Worm (Caenorhabditis elegans) whole organism, L3 larva: ENCODE data around the gene K07E3.4.
A peak's percentile ranks its signal among the peaks of the same experiment; 100 is the strongest.

Experiments
- R02D3.7 ChIP-seq: fragments of 150-350 bp; optimal IDR thresholded peaks from 2 replicates; lab custom pipeline; 2014; ENCODE audit warnings: missing biosample characterization, missing genetic modification characterization
- aly-2 ChIP-seq: fragments of 150-350 bp; optimal IDR thresholded peaks from 2 replicates; lab custom pipeline; 2014; ENCODE audit warnings: missing biosample characterization, missing genetic modification characterization
- ama-1 ChIP-seq: fragments of 150-350 bp; optimal IDR thresholded peaks from 2 replicates; lab custom pipeline; 2018
- ceh-16 ChIP-seq: sonication (generic microtip); optimal IDR thresholded peaks from 2 replicates; lab custom pipeline; 2017; ENCODE audit warnings: missing biosample characterization, missing genetic modification characterization
- ceh-28 ChIP-seq: fragments of 150-350 bp; optimal IDR thresholded peaks from 2 replicates; lab custom pipeline; 2014; ENCODE audit warnings: missing biosample characterization, missing genetic modification reagents, missing genetic modification characterization
- ceh-82 ChIP-seq: fragments of 150-350 bp; optimal IDR thresholded peaks from 2 replicates; lab custom pipeline; 2014; ENCODE audit warnings: missing biosample characterization, missing genetic modification characterization
- daf-12 ChIP-seq: fragments of 150-350 bp; optimal IDR thresholded peaks from 2 replicates; lab custom pipeline; 2014; ENCODE audit warnings: missing biosample characterization, missing genetic modification reagents, missing genetic modification characterization
- egl-27 ChIP-seq: sonication (generic microtip); optimal IDR thresholded peaks from 4 replicates; lab custom pipeline; 2017; ENCODE audit warnings: missing biosample characterization, missing genetic modification reagents, missing genetic modification characterization
- egl-5 ChIP-seq: fragments of 150-350 bp; optimal IDR thresholded peaks from 2 replicates; lab custom pipeline; 2017; ENCODE audit warnings: missing biosample characterization, missing genetic modification reagents, missing genetic modification characterization, inconsistent platforms
- elt-1 ChIP-seq: fragments of 150-350 bp; optimal IDR thresholded peaks from 2 replicates; lab custom pipeline; 2014; ENCODE audit warnings: missing biosample characterization, missing genetic modification characterization
- elt-2 ChIP-seq: sonication (generic microtip); optimal IDR thresholded peaks from 2 replicates; lab custom pipeline; 2016; ENCODE audit warnings: missing genetic modification reagents, mild to moderate bottlenecking, missing genetic modification characterization, missing compliant biosample characterization
- elt-3 ChIP-seq, 3 experiments: fragments of 150-350 bp in 1 of 3; sonication (generic microtip) in 2 of 3; optimal IDR thresholded peaks; 2 replicates in 2 of 3; 4 replicates in 1 of 3; lab custom pipeline; 2014 to 2017; ENCODE audit warnings: missing biosample characterization in 3 of 3, missing genetic modification characterization in 3 of 3
- eor-1 ChIP-seq, 2 experiments: fragments of 150-350 bp; optimal IDR thresholded peaks; 2 replicates each; lab custom pipeline; 2014 to 2018; ENCODE audit warnings: missing biosample characterization in 2 of 2, missing genetic modification characterization in 2 of 2
- fkh-10 ChIP-seq: sonication (generic microtip); optimal IDR thresholded peaks from 2 replicates; lab custom pipeline; 2017; ENCODE audit warnings: missing biosample characterization, missing genetic modification reagents, missing genetic modification characterization
- fkh-2 ChIP-seq: fragments of 150-350 bp; optimal IDR thresholded peaks from 2 replicates; lab custom pipeline; 2014; ENCODE audit warnings: missing biosample characterization, missing genetic modification reagents, missing genetic modification characterization
- fos-1 ChIP-seq: fragments of 150-350 bp; optimal IDR thresholded peaks from 2 replicates; lab custom pipeline; 2014; ENCODE audit warnings: missing biosample characterization, missing genetic modification characterization
- hmg-11 ChIP-seq: sonication (generic microtip); optimal IDR thresholded peaks from 2 replicates; lab custom pipeline; 2016; ENCODE audit warnings: missing genetic modification characterization, missing compliant biosample characterization
- jun-1 ChIP-seq: fragments of 150-350 bp; optimal IDR thresholded peaks from 2 replicates; lab custom pipeline; 2014; ENCODE audit warnings: missing biosample characterization, missing genetic modification reagents, missing genetic modification characterization
- lin-15B ChIP-seq: fragments of 150-350 bp; optimal IDR thresholded peaks from 2 replicates; lab custom pipeline; 2014; ENCODE audit warnings: missing biosample characterization, missing genetic modification characterization
- lin-39 ChIP-seq: fragments of 150-350 bp; optimal IDR thresholded peaks from 2 replicates; lab custom pipeline; 2018; ENCODE audit warnings: missing biosample characterization, missing genetic modification reagents, missing genetic modification characterization
- lsy-12 ChIP-seq: sonication (generic microtip); optimal IDR thresholded peaks from 2 replicates; lab custom pipeline; 2016; ENCODE audit warnings: mild to moderate bottlenecking, missing genetic modification characterization, missing compliant biosample characterization
- mdl-1 ChIP-seq: fragments of 150-350 bp; optimal IDR thresholded peaks from 2 replicates; lab custom pipeline; 2014; ENCODE audit warnings: missing biosample characterization, missing genetic modification characterization
- mml-1 ChIP-seq: fragments of 150-350 bp; sonication (generic microtip); optimal IDR thresholded peaks from 3 replicates; lab custom pipeline; 2014; ENCODE audit warnings: missing biosample characterization, missing genetic modification characterization
- nfya-1 ChIP-seq: sonication (generic microtip); optimal IDR thresholded peaks from 2 replicates; lab custom pipeline; 2017; ENCODE audit warnings: missing genetic modification characterization, mild to moderate bottlenecking, missing compliant biosample characterization, antibody characterized with exemption, moderate library complexity; ENCODE audit not compliant: insufficient read depth
- nhr-11 ChIP-seq: fragments of 150-350 bp; optimal IDR thresholded peaks from 2 replicates; lab custom pipeline; 2014; ENCODE audit warnings: missing biosample characterization, missing genetic modification characterization
- nhr-23 ChIP-seq: fragments of 150-350 bp; optimal IDR thresholded peaks from 2 replicates; lab custom pipeline; 2014; ENCODE audit warnings: missing biosample characterization, missing genetic modification reagents, missing genetic modification characterization
- nhr-237 ChIP-seq: fragments of 150-350 bp; optimal IDR thresholded peaks from 2 replicates; lab custom pipeline; 2014; ENCODE audit warnings: missing biosample characterization, missing genetic modification characterization
- nhr-25 ChIP-seq: sonication (generic microtip); optimal IDR thresholded peaks from 2 replicates; lab custom pipeline; 2017; ENCODE audit warnings: missing biosample characterization, missing genetic modification characterization
- nhr-28 ChIP-seq: fragments of 150-350 bp; optimal IDR thresholded peaks from 2 replicates; lab custom pipeline; 2014; ENCODE audit warnings: missing biosample characterization, missing genetic modification characterization
- nhr-43 ChIP-seq: sonication (generic microtip); optimal IDR thresholded peaks from 2 replicates; lab custom pipeline; 2016; ENCODE audit warnings: mild to moderate bottlenecking, missing genetic modification characterization, missing compliant biosample characterization; ENCODE audit not compliant: poor library complexity, severe bottlenecking
- nhr-67 ChIP-seq: fragments of 150-350 bp; optimal IDR thresholded peaks from 2 replicates; lab custom pipeline; 2014; ENCODE audit warnings: missing biosample characterization, missing genetic modification characterization
- nhr-76 ChIP-seq: fragments of 150-350 bp; sonication (generic microtip); optimal IDR thresholded peaks from 5 replicates; lab custom pipeline; 2014; ENCODE audit warnings: missing biosample characterization, missing genetic modification characterization
- nhr-77 ChIP-seq: fragments of 150-350 bp; optimal IDR thresholded peaks from 2 replicates; lab custom pipeline; 2014; ENCODE audit warnings: missing biosample characterization, missing genetic modification characterization
- pha-4 ChIP-seq: fragments of 150-350 bp; optimal IDR thresholded peaks from 2 replicates; lab custom pipeline; 2014; ENCODE audit warnings: missing biosample characterization, missing genetic modification reagents, missing genetic modification characterization
- pqm-1 ChIP-seq: fragments of 150-350 bp; optimal IDR thresholded peaks from 2 replicates; lab custom pipeline; 2017; ENCODE audit warnings: missing biosample characterization, missing genetic modification characterization, inconsistent platforms
- skn-1 ChIP-seq: fragments of 150-350 bp; optimal IDR thresholded peaks from 2 replicates; lab custom pipeline; 2014; ENCODE audit warnings: missing biosample characterization, missing genetic modification characterization
- snpc-4 ChIP-seq: fragments of 150-350 bp; optimal IDR thresholded peaks from 2 replicates; lab custom pipeline; 2014; ENCODE audit warnings: missing biosample characterization, missing genetic modification characterization
- tbx-2 ChIP-seq: sonication (generic microtip); optimal IDR thresholded peaks from 2 replicates; lab custom pipeline; 2016; ENCODE audit warnings: mild to moderate bottlenecking, missing genetic modification characterization, missing compliant biosample characterization
- unc-39 ChIP-seq: sonication (generic microtip); optimal IDR thresholded peaks from 4 replicates; lab custom pipeline; 2017; ENCODE audit warnings: missing biosample characterization, missing genetic modification characterization
- zag-1 ChIP-seq: fragments of 150-350 bp; optimal IDR thresholded peaks from 2 replicates; lab custom pipeline; 2014; ENCODE audit warnings: missing biosample characterization, missing genetic modification characterization
- ztf-11 ChIP-seq: fragments of 150-350 bp; optimal IDR thresholded peaks from 2 replicates; lab custom pipeline; 2014; ENCODE audit warnings: missing biosample characterization, missing genetic modification characterization
- ztf-4 ChIP-seq: fragments of 150-350 bp; optimal IDR thresholded peaks from 2 replicates; lab custom pipeline; 2014; ENCODE audit warnings: missing biosample characterization, missing genetic modification characterization

Gene K07E3.4

DNA sequence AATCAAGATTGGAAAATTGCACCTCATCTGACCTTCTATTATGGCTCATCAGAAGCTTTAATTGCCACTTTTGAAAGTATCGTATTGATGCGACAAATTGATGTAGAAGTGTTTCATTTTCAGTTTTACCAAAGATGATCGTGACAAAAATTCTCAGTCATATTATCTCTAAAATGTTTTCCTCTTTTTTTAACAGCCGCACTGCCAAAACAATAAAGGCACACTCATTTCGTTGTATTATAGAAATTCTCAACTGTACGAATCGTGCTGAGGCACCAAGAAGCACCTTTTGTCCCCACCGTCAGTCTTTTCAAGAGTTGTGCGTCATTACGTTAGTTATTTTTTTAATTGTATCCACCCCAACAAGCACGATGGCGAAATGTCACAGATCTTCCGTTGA lies 24.1 kb upstream of the K07E3.4 start, which contains the start of gene K07E3.9:
Gene K07E3.9, plus strand, starts transcription at position 301 of the 400 bp plus-strand sequence.
- no peak for TF ChIP-seq nhr-23 (tag; lab: Kevin White, UChicago)

ce11 chrX:8103899-8104298 lies 20.1 kb upstream of the K07E3.4 start, which contains the start of gene K07E3.2:
Gene K07E3.2, plus strand, starts transcription at chrX:8104298.
- TF ChIP-seq ztf-4 (tag; lab: Kevin White, UChicago) (no peak), nhr-43 (peak; percentile 57), egl-27 (tag; lab: Kevin White, UChicago) (no peak), ceh-28 (tag; lab: Kevin White, UChicago) (peak; percentile 51), hmg-11 (tag; lab: Kevin White, UChicago) (peak; percentile 49), nhr-25 (tag; lab: Kevin White, UChicago) (peak; percentile 24), pqm-1 (tag; lab: Kevin White, UChicago) (no peak), jun-1 (tag; lab: Kevin White, UChicago) (peak; percentile 13), nfya-1 (tag; lab: Kevin White, UChicago) (peak; percentile 6), nhr-237 (tag; lab: Kevin White, UChicago) (no peak), eor-1 (tag; optimal IDR thresholded peaks at IDR 0.05; lab: Kevin White, UChicago) (no peak)
- TF ChIP-seq, all 47 proteins: peak for 6

- peak; percentile 85 for TF ChIP-seq elt-2 (tag; lab: Kevin White, UChicago)
- peak; percentile 46 for TF ChIP-seq pqm-1 (tag; lab: Kevin White, UChicago)
- TF ChIP-seq mdl-1 (tag; lab: Kevin White, UChicago): no peak
These were observed 15.1 kb upstream of the K07E3.4 start, which contains the start of gene catp-5 for ce11 chrX:8098813-8099360. Gene catp-5, minus strand, starts transcription at chrX:8098863.

- no peak for TF ChIP-seq skn-1
- no peak for TF ChIP-seq ceh-82 (tag; lab: Kevin White, UChicago)
- no peak for TF ChIP-seq ceh-16 (tag; lab: Kevin White, UChicago)
- no peak for TF ChIP-seq daf-12
- no peak for TF ChIP-seq ztf-4 (tag; lab: Kevin White, UChicago)
- TF ChIP-seq eor-1 (tag; optimal IDR thresholded peaks at IDR 0.05; lab: Kevin White, UChicago): no peak
- TF ChIP-seq nhr-43: peak; percentile 50
- TF ChIP-seq lin-39 (tag; lab: Kevin White, UChicago): no peak
- no peak for TF ChIP-seq snpc-4 (tag; lab: Kevin White, UChicago)
- no peak for TF ChIP-seq aly-2 (tag; lab: Kevin White, UChicago)
- no peak for TF ChIP-seq nhr-77 (tag; lab: Kevin White, UChicago)
- no peak for TF ChIP-seq lin-15B (tag; lab: Kevin White, UChicago)
- peak; percentile 12 for TF ChIP-seq nfya-1 (tag; lab: Kevin White, UChicago)
- TF ChIP-seq nhr-28 (tag; lab: Kevin White, UChicago): no peak
- TF ChIP-seq nhr-76 (tag; lab: Kevin White, UChicago): no peak
- no peak for TF ChIP-seq hmg-11 (tag; lab: Kevin White, UChicago)
- TF ChIP-seq nhr-11: peak; percentile 77
- TF ChIP-seq elt-1: no peak
- TF ChIP-seq nhr-23 (tag; lab: Kevin White, UChicago): no peak
- TF ChIP-seq R02D3.7 (tag; lab: Kevin White, UChicago): no peak
- no peak for TF ChIP-seq fos-1 (tag; lab: Kevin White, UChicago)
- no peak for TF ChIP-seq elt-3 (tag; optimal IDR thresholded peaks at IDR 0.05; lab: Kevin White, UChicago)
- no peak for TF ChIP-seq egl-5
- TF ChIP-seq tbx-2: no peak
- no peak for TF ChIP-seq nhr-67 (tag; lab: Kevin White, UChicago)
- TF ChIP-seq ama-1: no peak
- peak; percentile 31 for TF ChIP-seq fkh-10 (GFP tag; lab: Kevin White, UChicago)
- TF ChIP-seq fkh-2 (tag; lab: Kevin White, UChicago): no peak
- TF ChIP-seq lsy-12 (tag; lab: Kevin White, UChicago): no peak
- TF ChIP-seq elt-2 (tag; lab: Kevin White, UChicago): peak; percentile 30
- no peak for TF ChIP-seq nhr-25 (tag; lab: Kevin White, UChicago)
- no peak for TF ChIP-seq nhr-237 (tag; lab: Kevin White, UChicago)
- TF ChIP-seq zag-1 (tag; lab: Kevin White, UChicago): no peak
- TF ChIP-seq ztf-11 (tag; lab: Kevin White, UChicago): no peak
- no peak for TF ChIP-seq jun-1 (tag; lab: Kevin White, UChicago)
- TF ChIP-seq ceh-28 (tag; lab: Kevin White, UChicago): no peak
- no peak for TF ChIP-seq mml-1
- TF ChIP-seq egl-27 (tag; lab: Kevin White, UChicago): no peak
- no peak for TF ChIP-seq unc-39 (tag; lab: Kevin White, UChicago)
- TF ChIP-seq pha-4 (tag; lab: Kevin White, UChicago): no peak
These were observed 6.1 kb upstream of the K07E3.4 start for ce11 chrX:8089916-8090315.
